Worm (Caenorhabditis elegans) whole organism, young adult: Measurements from ENCODE around the gene thn-4.

Experiments used
- F22D6.2 ChIP-seq: sonication (generic microtip); optimal IDR thresholded peaks from 2 replicates; lab custom pipeline; 2016; ENCODE audit warnings: mild to moderate bottlenecking, missing genetic modification characterization, missing compliant biosample characterization
- F37B4.10 ChIP-seq: fragments of 200-800 bp; sonication (Bioruptor generic); IDR thresholded peaks from 2 replicates; pipeline ENCODE4 v1.3.6; 2022; ENCODE audit warnings: missing genetic modification characterization, missing compliant biosample characterization

- TF ChIP-seq F37B4.10 (GFP tag; lab: Robert Waterston, UW) (no peak), F22D6.2 (tag; lab: Kevin White, UChicago) (no peak)
These were observed 11.1 kb upstream of the thn-4 start, which contains the start of the genes F09C6.11 and F09C6.12 for ce11 chrV:16882260-16882918.
